Worm (Caenorhabditis elegans) whole organism, L2 larva: ENCODE results near the gene ifd-1.

ENCODE experiments used
- Y55F3AM.14 ChIP-seq: fragments of 200-800 bp; sonication (Bioruptor generic); optimal IDR thresholded peaks from 2 replicates; lab custom pipeline; 2018; ENCODE audit warnings: mild to moderate bottlenecking, missing genetic modification characterization, missing compliant biosample characterization
- ZK546.5 ChIP-seq: sonication (generic microtip); optimal IDR thresholded peaks from 2 replicates; lab custom pipeline; 2017; ENCODE audit warnings: missing biosample characterization, missing genetic modification characterization
- ama-1 ChIP-seq: fragments of 150-350 bp; optimal IDR thresholded peaks from 2 replicates; lab custom pipeline; 2018; ENCODE audit warnings: inconsistent platforms
- ceh-82 ChIP-seq: fragments of 150-350 bp; optimal IDR thresholded peaks from 2 replicates; lab custom pipeline; 2014; ENCODE audit warnings: missing biosample characterization, missing genetic modification characterization
- lin-13 ChIP-seq: fragments of 150-350 bp; optimal IDR thresholded peaks from 2 replicates; lab custom pipeline; 2014; ENCODE audit warnings: missing biosample characterization, missing genetic modification reagents, missing genetic modification characterization
- lin-39 ChIP-seq: fragments of 150-350 bp; optimal IDR thresholded peaks from 2 replicates; lab custom pipeline; 2014; ENCODE audit warnings: missing biosample characterization, missing genetic modification reagents, missing genetic modification characterization
- mab-5 ChIP-seq: fragments of 150-350 bp; optimal IDR thresholded peaks from 2 replicates; lab custom pipeline; 2014; ENCODE audit warnings: missing biosample characterization, missing genetic modification characterization
- nhr-10 ChIP-seq: sonication (generic microtip); optimal IDR thresholded peaks from 2 replicates; lab custom pipeline; 2017; ENCODE audit warnings: missing biosample characterization, missing genetic modification characterization
- nhr-237 ChIP-seq: fragments of 150-350 bp; optimal IDR thresholded peaks from 2 replicates; lab custom pipeline; 2014; ENCODE audit warnings: missing biosample characterization, missing genetic modification characterization
- skn-1 ChIP-seq: sonication (generic microtip); optimal IDR thresholded peaks from 2 replicates; lab custom pipeline; 2017; ENCODE audit warnings: missing biosample characterization, missing genetic modification characterization
- sma-9 ChIP-seq, 2 experiments: fragments of 150-350 bp in 1 of 2; sonication (generic microtip) in 1 of 2; optimal IDR thresholded peaks; 2 replicates each; lab custom pipeline; 2014 to 2016; ENCODE audit warnings: missing genetic modification characterization in 2 of 2, mild to moderate bottlenecking in 1 of 2, missing biosample characterization in 1 of 2, missing compliant biosample characterization in 1 of 2, missing genetic modification reagents in 1 of 2, moderate library complexity in 1 of 2
- snpc-4 ChIP-seq: fragments of 150-350 bp; optimal IDR thresholded peaks from 2 replicates; lab custom pipeline; 2014; ENCODE audit warnings: missing biosample characterization, missing genetic modification characterization
- ztf-11 ChIP-seq: sonication (generic microtip); optimal IDR thresholded peaks from 2 replicates; lab custom pipeline; 2017; ENCODE audit warnings: missing biosample characterization, missing genetic modification characterization
- ztf-4 ChIP-seq: fragments of 150-350 bp; optimal IDR thresholded peaks from 2 replicates; lab custom pipeline; 2014; ENCODE audit warnings: missing biosample characterization, missing genetic modification characterization

DNA sequence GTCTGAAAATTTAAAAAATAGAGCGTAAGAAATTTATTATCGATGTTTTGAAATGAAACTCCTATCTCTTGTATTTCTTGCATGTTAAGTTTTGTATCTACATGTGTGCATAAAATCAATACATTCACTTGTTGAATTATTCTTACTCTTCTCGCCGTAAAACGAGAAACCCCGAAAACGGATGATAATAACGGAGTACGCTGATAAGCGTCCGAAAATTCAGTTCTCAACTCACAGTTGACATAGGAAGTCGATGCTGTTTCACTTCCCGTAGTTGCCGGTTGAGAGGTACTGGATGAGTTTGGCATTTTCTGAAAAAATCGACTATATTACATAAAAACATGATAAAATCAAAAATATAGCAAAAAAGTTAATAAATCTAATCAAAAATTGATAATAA is 11.2 kb upstream of the ifd-1 start, which contains the start of gene sec-15:
- TF ChIP-seq lin-13 (GFP tag; lab: Kevin White, UChicago) (no peak), ztf-4 (tag; lab: Kevin White, UChicago) (no peak), lin-39 (no peak), mab-5 (tag; lab: Kevin White, UChicago) (no peak), nhr-10 (tag; lab: Kevin White, UChicago) (no peak), snpc-4 (no peak), ama-1 (no peak), ceh-82 (tag; lab: Kevin White, UChicago) (no peak), nhr-237 (tag; lab: Kevin White, UChicago) (no peak), ZK546.5 (tag; lab: Kevin White, UChicago) (no peak), sma-9 (GFP tag; optimal IDR thresholded peaks at IDR 0.05; lab: Kevin White, UChicago) (no peak), sma-9 (tag; optimal IDR thresholded peaks at IDR 0.05; lab: Kevin White, UChicago) (no peak), Y55F3AM.14 (no peak), ztf-11 (tag; lab: Kevin White, UChicago) (no peak), skn-1 (no peak)
